Fruit fly (Drosophila melanogaster) whole organism, embryonic: ENCODE results near the gene CG9926.

Source experiments
- Awh ChIP-seq: fragments of 200-800 bp; sonication (Bioruptor generic); IDR thresholded peaks from 2 replicates; pipeline ENCODE4, ENCODE4 v1.3.6; 2022; ENCODE audit warnings: missing biosample characterization, missing genetic modification characterization
- C15 ChIP-seq: fragments of 200-800 bp; sonication (Bioruptor generic); IDR thresholded peaks from 3 replicates; pipeline ENCODE4 v1.3.6; 2022; ENCODE audit warnings: missing biosample characterization, missing genetic modification characterization
- CG10209 ChIP-seq: fragments of 200-800 bp; sonication (Bioruptor generic); optimal IDR thresholded peaks from 3 replicates; lab custom pipeline; 2017; ENCODE audit warnings: missing biosample characterization, mild to moderate bottlenecking, missing genetic modification characterization, missing genetic modification reagents
- CG1024 ChIP-seq: fragments of 200-800 bp; sonication (Bioruptor generic); IDR thresholded peaks from 2 replicates; pipeline ENCODE4 v1.3.6; 2022; ENCODE audit warnings: missing biosample characterization, missing genetic modification characterization
- CG10979 ChIP-seq: fragments of 200-800 bp; sonication (Bioruptor generic); optimal IDR thresholded peaks from 2 replicates; lab custom pipeline; 2018; ENCODE audit warnings: missing biosample characterization, mild to moderate bottlenecking, missing genetic modification characterization, moderate library complexity
- CG11456 ChIP-seq: fragments of 200-800 bp; sonication (Bioruptor generic); IDR thresholded peaks from 3 replicates; pipeline ENCODE4 v1.3.6; 2022; ENCODE audit warnings: missing biosample characterization, missing genetic modification characterization
- CG11504 ChIP-seq: fragments of 200-800 bp; sonication (Bioruptor generic); optimal IDR thresholded peaks from 3 replicates; lab custom pipeline; 2019; ENCODE audit warnings: missing biosample characterization, mild to moderate bottlenecking, missing genetic modification characterization, moderate library complexity
- CG11696 ChIP-seq: fragments of 200-800 bp; sonication (Bioruptor generic); IDR thresholded peaks from 2 replicates; pipeline ENCODE4 v1.3.6; 2022; ENCODE audit warnings: missing biosample characterization, missing genetic modification characterization
- CG14014 ChIP-seq: fragments of 200-800 bp; sonication (Bioruptor generic); IDR thresholded peaks from 2 replicates; pipeline ENCODE4 v1.3.6; 2022; ENCODE audit warnings: missing biosample characterization, missing genetic modification characterization
- CG14710 ChIP-seq: fragments of 200-800 bp; sonication (Bioruptor generic); optimal IDR thresholded peaks from 3 replicates; lab custom pipeline; 2019; ENCODE audit warnings: missing biosample characterization, mild to moderate bottlenecking, missing genetic modification characterization, moderate library complexity
- CG14860 ChIP-seq: fragments of 200-800 bp; sonication (Bioruptor generic); IDR thresholded peaks from 3 replicates; pipeline ENCODE4 v1.3.6; 2022; ENCODE audit warnings: missing biosample characterization, missing genetic modification characterization; ENCODE audit not compliant: partially characterized antibody
- CG15011 ChIP-seq: fragments of 200-800 bp; sonication (Bioruptor generic); optimal IDR thresholded peaks from 3 replicates; lab custom pipeline; 2018; ENCODE audit warnings: missing biosample characterization, mild to moderate bottlenecking, missing genetic modification characterization
- CG15269 ChIP-seq: fragments of 200-800 bp; sonication (Bioruptor generic); optimal IDR thresholded peaks from 2 replicates; lab custom pipeline; 2018; ENCODE audit warnings: missing biosample characterization, mild to moderate bottlenecking, missing genetic modification characterization, moderate library complexity
- CG16813 ChIP-seq: fragments of 200-800 bp; sonication (Bioruptor generic); IDR thresholded peaks from 3 replicates; pipeline ENCODE4 v1.3.6; 2022; ENCODE audit warnings: missing biosample characterization, missing genetic modification characterization; ENCODE audit not compliant: partially characterized antibody
- CG2120 ChIP-seq: fragments of 200-800 bp; sonication (Bioruptor generic); optimal IDR thresholded peaks from 3 replicates; lab custom pipeline; 2016; ENCODE audit warnings: missing biosample characterization, missing genetic modification characterization
- CG31441 ChIP-seq: fragments of 200-800 bp; sonication (Bioruptor generic); IDR thresholded peaks from 2 replicates; pipeline ENCODE4 v1.3.6; 2022; ENCODE audit warnings: missing biosample characterization, missing genetic modification characterization
- CG34422 ChIP-seq: fragments of 200-800 bp; sonication (Bioruptor generic); IDR thresholded peaks from 3 replicates; pipeline ENCODE4 v1.3.6; 2022; ENCODE audit warnings: missing biosample characterization, missing genetic modification characterization
- CG4328 ChIP-seq: fragments of 200-800 bp; sonication (Bioruptor generic); optimal IDR thresholded peaks from 3 replicates; lab custom pipeline; 2017; ENCODE audit warnings: missing biosample characterization, missing genetic modification reagents, missing genetic modification characterization
- CG4617 ChIP-seq: fragments of 200-800 bp; sonication (Bioruptor generic); optimal IDR thresholded peaks from 3 replicates; lab custom pipeline; 2016; ENCODE audit warnings: missing biosample characterization, missing genetic modification characterization, borderline replicate concordance
- CG6272 ChIP-seq: fragments of 200-800 bp; sonication (Bioruptor generic); IDR thresholded peaks from 2 replicates; pipeline ENCODE4 v1.3.6; 2022; ENCODE audit warnings: missing biosample characterization, missing genetic modification characterization
- CG7556 ChIP-seq: fragments of 200-800 bp; sonication (Bioruptor generic); optimal IDR thresholded peaks from 2 replicates; lab custom pipeline; 2017; ENCODE audit warnings: missing biosample characterization, mild to moderate bottlenecking, missing genetic modification characterization
- CG7786 ChIP-seq: fragments of 200-800 bp; sonication (Bioruptor generic); optimal IDR thresholded peaks from 2 replicates; lab custom pipeline; 2016; ENCODE audit warnings: missing biosample characterization, missing genetic modification characterization
- CG9437 ChIP-seq: fragments of 200-800 bp; sonication (Bioruptor generic); optimal IDR thresholded peaks from 2 replicates; lab custom pipeline; 2018; ENCODE audit warnings: missing biosample characterization, mild to moderate bottlenecking, missing genetic modification characterization
- CG9797 ChIP-seq: fragments of 200-800 bp; sonication (Bioruptor generic); optimal IDR thresholded peaks from 3 replicates; lab custom pipeline; 2018; ENCODE audit warnings: missing biosample characterization, mild to moderate bottlenecking, missing genetic modification characterization
- CG9932 ChIP-seq: fragments of 200-800 bp; sonication (Bioruptor generic); IDR thresholded peaks from 2 replicates; pipeline ENCODE4 v1.3.6; 2022; ENCODE audit warnings: missing biosample characterization, missing genetic modification characterization
- CTCF ChIP-seq: fragments of 200-800 bp; sonication (Bioruptor generic); optimal IDR thresholded peaks from 2 replicates; lab custom pipeline; 2017; ENCODE audit warnings: missing biosample characterization, mild to moderate bottlenecking, missing genetic modification characterization, moderate library complexity
- Dip2 ChIP-seq: fragments of 200-800 bp; sonication (Bioruptor generic); IDR thresholded peaks from 2 replicates; pipeline ENCODE4 v1.3.6; 2022; ENCODE audit warnings: missing biosample characterization, missing genetic modification characterization
- Dll ChIP-seq: fragments of 200-800 bp; sonication (Bioruptor generic); IDR thresholded peaks from 4 replicates; pipeline ENCODE4 v1.3.6; 2022; ENCODE audit warnings: missing biosample characterization, missing genetic modification characterization; ENCODE audit not compliant: partially characterized antibody
- H2.0 ChIP-seq: fragments of 200-800 bp; sonication (Bioruptor generic); IDR thresholded peaks from 2 replicates; pipeline ENCODE4 v1.3.6; 2022; ENCODE audit warnings: missing biosample characterization, missing genetic modification characterization
- Hey ChIP-seq: fragments of 200-800 bp; sonication (Bioruptor generic); optimal IDR thresholded peaks from 3 replicates; lab custom pipeline; 2018; ENCODE audit warnings: missing biosample characterization, mild to moderate bottlenecking, missing genetic modification characterization
- Hr3 ChIP-seq: fragments of 200-800 bp; sonication (Bioruptor generic); optimal IDR thresholded peaks from 3 replicates; lab custom pipeline; 2016; ENCODE audit warnings: missing biosample characterization, missing genetic modification characterization
- Hr51 ChIP-seq, 2 experiments: fragments of 200-800 bp; sonication (Bioruptor generic); optimal IDR thresholded peaks; 2 replicates in 1 of 2; 3 replicates in 1 of 2; lab custom pipeline; 2016 to 2018; ENCODE audit warnings: missing biosample characterization in 2 of 2, missing genetic modification characterization in 2 of 2, mild to moderate bottlenecking in 1 of 2, moderate library complexity in 1 of 2
- Meics ChIP-seq: fragments of 200-800 bp; sonication (Bioruptor generic); optimal IDR thresholded peaks from 2 replicates; lab custom pipeline; 2017; ENCODE audit warnings: missing biosample characterization, mild to moderate bottlenecking, missing genetic modification characterization
- Pdp1 ChIP-seq, 2 experiments: fragments of 200-800 bp; sonication (Bioruptor generic); optimal IDR thresholded peaks; 3 replicates each; lab custom pipeline; 2016; ENCODE audit warnings: missing biosample characterization in 2 of 2, missing genetic modification characterization in 2 of 2, mild to moderate bottlenecking in 1 of 2, moderate library complexity in 1 of 2
- Ptx1 ChIP-seq: fragments of 200-800 bp; sonication (Bioruptor generic); IDR thresholded peaks from 2 replicates; pipeline ENCODE4 v1.3.6; 2022; ENCODE audit warnings: missing biosample characterization, missing genetic modification characterization
- Scr ChIP-seq: fragments of 200-800 bp; sonication (Bioruptor generic); IDR thresholded peaks from 2 replicates; pipeline ENCODE4 v1.3.6; 2022; ENCODE audit warnings: missing biosample characterization, missing genetic modification characterization; ENCODE audit not compliant: partially characterized antibody
- Ssrp ChIP-seq: fragments of 200-800 bp; sonication (Bioruptor generic); optimal IDR thresholded peaks from 2 replicates; lab custom pipeline; 2018; ENCODE audit warnings: missing biosample characterization, mild to moderate bottlenecking, missing genetic modification characterization, moderate library complexity
- br ChIP-seq: fragments of >200 bp; optimal IDR thresholded peaks from 2 replicates; lab custom pipeline; 2017
- corto ChIP-seq: fragments of 200-800 bp; sonication (Bioruptor generic); optimal IDR thresholded peaks from 2 replicates; lab custom pipeline; 2016; ENCODE audit warnings: missing biosample characterization, mild to moderate bottlenecking, missing genetic modification characterization, moderate library complexity
- dysf ChIP-seq: fragments of 200-800 bp; sonication (Bioruptor generic); IDR thresholded peaks from 3 replicates; pipeline ENCODE4 v1.3.6; 2022; ENCODE audit warnings: missing biosample characterization, missing genetic modification characterization
- ems ChIP-seq: fragments of 200-800 bp; sonication (Bioruptor generic); optimal IDR thresholded peaks from 3 replicates; lab custom pipeline; 2016; ENCODE audit warnings: missing biosample characterization, missing genetic modification characterization
- fd3F ChIP-seq: fragments of 200-800 bp; sonication (Bioruptor generic); optimal IDR thresholded peaks from 2 replicates; lab custom pipeline; 2018; ENCODE audit warnings: missing biosample characterization, mild to moderate bottlenecking, missing genetic modification characterization, moderate library complexity
- gem ChIP-seq: fragments of 200-800 bp; sonication (Bioruptor generic); optimal IDR thresholded peaks from 2 replicates; lab custom pipeline; 2019; ENCODE audit warnings: missing biosample characterization, mild to moderate bottlenecking, missing genetic modification characterization, moderate library complexity
- h ChIP-seq: fragments of >200 bp; optimal IDR thresholded peaks from 2 replicates; lab custom pipeline; 2017
- insv ChIP-seq, 2 experiments: fragments of 200-800 bp; sonication (Bioruptor generic); optimal IDR thresholded peaks; 3 replicates each; lab custom pipeline; 2016 to 2018; ENCODE audit warnings: missing biosample characterization in 2 of 2, missing genetic modification characterization in 2 of 2
- nmo ChIP-seq: fragments of 200-800 bp; sonication (Bioruptor generic); optimal IDR thresholded peaks from 2 replicates; lab custom pipeline; 2018; ENCODE audit warnings: missing biosample characterization, mild to moderate bottlenecking, missing genetic modification characterization, moderate library complexity
- org-1 ChIP-seq: fragments of 200-800 bp; sonication (Bioruptor generic); optimal IDR thresholded peaks from 2 replicates; lab custom pipeline; 2017; ENCODE audit warnings: missing biosample characterization, missing genetic modification characterization
- prd ChIP-seq, 3 experiments: fragments of >200 bp in 2 of 3; fragments of 200-800 bp in 1 of 3; sonication (Bioruptor generic) in 1 of 3; optimal IDR thresholded peaks in 2 of 3; IDR thresholded peaks in 1 of 3; 2 replicates in 2 of 3; 3 replicates in 1 of 3; pipeline versions ENCODE4 v1.3.6 to Lab custom; 2017 to 2022; ENCODE audit warnings: missing biosample characterization in 1 of 3, missing genetic modification characterization in 1 of 3
- tap ChIP-seq: fragments of 200-800 bp; optimal IDR thresholded peaks from 3 replicates; lab custom pipeline; 2019; ENCODE audit warnings: missing biosample characterization, mild to moderate bottlenecking, missing genetic modification characterization, moderate library complexity
- tup ChIP-seq: fragments of 200-800 bp; sonication (Bioruptor generic); optimal IDR thresholded peaks from 2 replicates; lab custom pipeline; 2016; ENCODE audit warnings: missing biosample characterization, mild to moderate bottlenecking, missing genetic modification characterization, moderate library complexity
- unc-4 ChIP-seq: fragments of 200-800 bp; sonication (Bioruptor generic); IDR thresholded peaks from 2 replicates; pipeline ENCODE4 v1.3.6; 2022; ENCODE audit warnings: missing biosample characterization, missing genetic modification characterization; ENCODE audit not compliant: partially characterized antibody

Gene CG9926

DNA sequence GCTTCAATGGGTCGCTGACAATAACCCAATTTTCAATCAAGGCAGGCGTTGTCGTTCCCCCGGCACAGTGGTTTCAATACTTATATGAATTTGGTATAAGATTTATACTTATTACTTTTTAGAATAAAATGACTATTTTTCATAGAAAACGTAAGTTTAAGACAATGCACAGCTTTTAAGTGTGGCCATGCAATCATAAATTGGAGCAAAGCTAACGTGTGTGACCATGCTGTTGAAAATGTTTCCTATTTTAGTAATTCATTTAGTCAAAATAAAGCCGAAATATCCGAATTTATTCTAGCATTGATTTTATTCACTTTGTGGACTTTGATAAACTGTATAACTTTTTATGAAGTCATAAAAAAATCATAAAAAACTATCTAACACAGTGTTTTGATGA lies 35.7 kb upstream of the CG9926 start (continued):
- TF ChIP-seq Awh: no peak
- no peak for TF ChIP-seq unc-4
- TF ChIP-seq CG15269: peak; percentile 1
- peak; percentile 26; the same call in 1 of the 2 replicates for TF ChIP-seq CG31441 (GFP tag; lab: Robert Waterston, UW)
- no peak for TF ChIP-seq CG11456 (GFP tag; lab: Robert Waterston, UW)
- no peak for TF ChIP-seq tup (GFP tag; lab: Kevin White, UChicago)
- TF ChIP-seq CG14710: peak; percentile 5
- TF ChIP-seq Hr51 (GFP tag; optimal IDR thresholded peaks at IDR 0.05; lab: Kevin White, UChicago): peak in 1 of 2 experiments; percentile 69
- TF ChIP-seq Ssrp: peak; percentile 13
- no peak for TF ChIP-seq ems (GFP tag; lab: Kevin White, UChicago)
- TF ChIP-seq CG11504 (tag; lab: Kevin White, UChicago): peak; percentile 60
- peak; percentile 11 for TF ChIP-seq tap
- TF ChIP-seq fd3F (GFP tag; lab: Kevin White, UChicago): no peak
- TF ChIP-seq CG2120 (GFP tag; lab: Kevin White, UChicago): no peak
- TF ChIP-seq Hey: no peak
- TF ChIP-seq CG4617 (GFP tag; lab: Kevin White, UChicago): no peak
- TF ChIP-seq CG7786 (GFP tag; lab: Kevin White, UChicago): no peak
- TF ChIP-seq CG11696 (GFP tag; lab: Robert Waterston, UW): no peak
- TF ChIP-seq CG10209 (GFP tag; lab: Kevin White, UChicago): peak; percentile 2
- TF ChIP-seq CTCF: no peak
- no peak for TF ChIP-seq CG16813 (GFP tag; lab: Robert Waterston, UW)
- TF ChIP-seq Dip2 (GFP tag; lab: Robert Waterston, UW): no peak
- no peak for TF ChIP-seq CG4328 (GFP tag; lab: Kevin White, UChicago)
- no peak for TF ChIP-seq h
- no peak for TF ChIP-seq Dll
- no peak for TF ChIP-seq corto (GFP tag; lab: Kevin White, UChicago)
- peak; percentile 27 for TF ChIP-seq CG10979 (tag; lab: Kevin White, UChicago)
- TF ChIP-seq CG34422 (GFP tag; lab: Robert Waterston, UW): no peak
- peak; percentile 17 for TF ChIP-seq Hr3 (GFP tag; lab: Kevin White, UChicago)
- no peak for TF ChIP-seq CG15011
- no peak for TF ChIP-seq CG9797
- no peak for TF ChIP-seq C15 (GFP tag; lab: Robert Waterston, UW)
- peak; percentile 50 for TF ChIP-seq gem (tag; lab: Kevin White, UChicago)
- TF ChIP-seq Pdp1 (GFP tag; optimal IDR thresholded peaks at IDR 0.05; lab: Kevin White, UChicago): no peak
- no peak for TF ChIP-seq dysf (GFP tag; lab: Robert Waterston, UW)
- no peak for TF ChIP-seq Scr (GFP tag; lab: Robert Waterston, UW)
- no peak for TF ChIP-seq CG14860
- TF ChIP-seq Ptx1 (GFP tag; lab: Robert Waterston, UW): peak; percentile 30; the same call in 1 of the 2 replicates
- TF ChIP-seq nmo (GFP tag; lab: Kevin White, UChicago): peak; percentile 39
- TF ChIP-seq CG9437 (GFP tag; lab: Kevin White, UChicago): peak; percentile 13
- peak; percentile 19 for TF ChIP-seq CG7556
- no peak for TF ChIP-seq CG14014 (GFP tag; lab: Robert Waterston, UW)
- TF ChIP-seq org-1 (GFP tag; lab: Kevin White, UChicago): no peak
- no peak for TF ChIP-seq CG6272 (GFP tag; lab: Robert Waterston, UW)
- TF ChIP-seq Meics (GFP tag; lab: Kevin White, UChicago): no peak
- TF ChIP-seq CG1024 (GFP tag; lab: Robert Waterston, UW): no peak
- no peak for TF ChIP-seq prd (optimal IDR thresholded peaks at IDR 0.05; lab: Kevin White, UChicago)
- TF ChIP-seq prd (GFP tag; IDR thresholded peaks at IDR 0.05; lab: Robert Waterston, UW): peak; percentile 11; the same call in 1 of the 3 replicates
- TF ChIP-seq CG9932: no peak
- TF ChIP-seq br (lab: Kevin White, UChicago): no peak
- TF ChIP-seq insv (GFP tag; optimal IDR thresholded peaks at IDR 0.05; lab: Kevin White, UChicago): no peak
- no peak for TF ChIP-seq H2.0 (GFP tag; lab: Robert Waterston, UW)
